Worm (Caenorhabditis elegans) whole organism, midembryonic: ENCODE measurements around the gene ssp-35.

Experiments used
- T22C8.4 ChIP-seq: fragments of 200-800 bp; sonication (Bioruptor generic); IDR thresholded peaks from 2 replicates; pipeline ENCODE4 v1.3.6; 2022; ENCODE audit warnings: missing genetic modification characterization, missing compliant biosample characterization
- cog-1 ChIP-seq: sonication (generic microtip); optimal IDR thresholded peaks from 2 replicates; lab custom pipeline; 2016; ENCODE audit warnings: missing genetic modification characterization, missing compliant biosample characterization
- flt-1 ChIP-seq: fragments of 200-800 bp; sonication (Bioruptor generic); IDR thresholded peaks from 2 replicates; pipeline ENCODE4 v1.3.6; 2022; ENCODE audit warnings: missing genetic modification characterization, missing compliant biosample characterization
- klf-2 ChIP-seq: fragments of 200-800 bp; sonication (Bioruptor generic); conservative IDR thresholded peaks from 2 replicates; pipeline ENCODE4 v1.3.6; 2022; ENCODE audit warnings: missing genetic modification reagents, missing genetic modification characterization, missing compliant biosample characterization
- med-1 ChIP-seq: sonication (generic microtip); optimal IDR thresholded peaks from 2 replicates; lab custom pipeline; 2017; ENCODE audit warnings: missing genetic modification characterization, mild to moderate bottlenecking, missing compliant biosample characterization, antibody characterized with exemption, missing genetic modification reagents; ENCODE audit not compliant: insufficient read depth
- ref-1 ChIP-seq: fragments of 200-800 bp; sonication (Bioruptor generic); conservative IDR thresholded peaks from 2 replicates; pipeline ENCODE4 v1.3.6; 2022; ENCODE audit warnings: missing genetic modification reagents, missing genetic modification characterization, missing compliant biosample characterization
- tab-1 ChIP-seq: fragments of 200-800 bp; sonication (Bioruptor generic); IDR thresholded peaks from 2 replicates; pipeline ENCODE4 v1.3.6; 2022; ENCODE audit warnings: missing genetic modification characterization, missing compliant biosample characterization
- ztf-23 ChIP-seq: fragments of 200-800 bp; sonication (Bioruptor generic); IDR thresholded peaks from 2 replicates; pipeline ENCODE4 v1.3.6; 2022; ENCODE audit warnings: missing genetic modification reagents, missing genetic modification characterization, missing compliant biosample characterization
- ztf-29 ChIP-seq: fragments of 200-800 bp; sonication (Bioruptor generic); IDR thresholded peaks from 2 replicates; pipeline ENCODE4 v1.3.6; 2022; ENCODE audit warnings: missing genetic modification reagents, missing genetic modification characterization, missing compliant biosample characterization

Gene ssp-35

ce11 chrV:12252272-12252671, 11.4 kb downstream of the ssp-35 start, which contains the start of gene lrx-1:
TSS of gene lrx-1 (plus strand) at chrV:12252572.
- TF ChIP-seq ztf-23 (GFP tag; lab: Robert Waterston, UW) (no peak), cog-1 (tag; lab: Kevin White, UChicago) (no peak), klf-2 (GFP tag; lab: Robert Waterston, UW) (no peak), T22C8.4 (GFP tag; lab: Robert Waterston, UW) (no peak), flt-1 (no peak)

ce11 chrV:12251041-12251440, 12.6 kb downstream of the ssp-35 start, which contains the start of gene T04H1.5:
TSS of gene T04H1.5 (plus strand) at chrV:12251341.
- TF ChIP-seq ztf-29 (no peak), flt-1 (no peak), klf-2 (GFP tag; lab: Robert Waterston, UW) (no peak), ref-1 (GFP tag; lab: Robert Waterston, UW) (no peak), ztf-23 (GFP tag; lab: Robert Waterston, UW) (no peak), tab-1 (no peak), med-1 (GFP tag; lab: Kevin White, UChicago) (no peak), T22C8.4 (GFP tag; lab: Robert Waterston, UW) (no peak), cog-1 (tag; lab: Kevin White, UChicago) (no peak)

ce11 chrV:12245777-12246452, 17.7 kb downstream of the ssp-35 start:
- TF ChIP-seq med-1 (GFP tag; lab: Kevin White, UChicago) (no peak), cog-1 (tag; lab: Kevin White, UChicago) (no peak), T22C8.4 (GFP tag; lab: Robert Waterston, UW) (no peak), tab-1 (no peak), ztf-29 (no peak), ztf-23 (GFP tag; lab: Robert Waterston, UW) (no peak), klf-2 (GFP tag; lab: Robert Waterston, UW) (no peak), flt-1 (no peak), ref-1 (GFP tag; lab: Robert Waterston, UW) (no peak)

ce11 chrV:12244980-12245742, 18.5 kb downstream of the ssp-35 start, which contains the start of the genes T04H1.13, slfl-5 and rad-50:
TSS of gene T04H1.13 (minus strand) at chrV:12245030.
TSS of gene slfl-5 (minus strand) at chrV:12245044.
TSS of gene rad-50 (plus strand) at chrV:12245646.
- no peak for TF ChIP-seq ztf-23 (GFP tag; lab: Robert Waterston, UW)
- TF ChIP-seq T22C8.4 (GFP tag; lab: Robert Waterston, UW): no peak
- TF ChIP-seq tab-1: no peak
- no peak for TF ChIP-seq cog-1 (tag; lab: Kevin White, UChicago)
- no peak for TF ChIP-seq klf-2 (GFP tag; lab: Robert Waterston, UW)
- TF ChIP-seq flt-1: no peak
- TF ChIP-seq ztf-29: no peak
- TF ChIP-seq ref-1 (GFP tag; lab: Robert Waterston, UW): no peak
- TF ChIP-seq med-1 (GFP tag; lab: Kevin White, UChicago): no peak

- TF ChIP-seq T22C8.4 (GFP tag; lab: Robert Waterston, UW) (no peak), klf-2 (GFP tag; lab: Robert Waterston, UW) (no peak), flt-1 (no peak), ztf-23 (GFP tag; lab: Robert Waterston, UW) (no peak), med-1 (GFP tag; lab: Kevin White, UChicago) (no peak), cog-1 (tag; lab: Kevin White, UChicago) (no peak), tab-1 (no peak), ztf-29 (no peak), ref-1 (GFP tag; lab: Robert Waterston, UW) (no peak)
These were observed 22.5 kb downstream of the ssp-35 start, which contains the start of gene ttr-22 for ce11 chrV:12241126-12241525. TSS of gene ttr-22 (plus strand) at chrV:12241426.

- TF ChIP-seq tab-1: no peak
- no peak for TF ChIP-seq ztf-23 (GFP tag; lab: Robert Waterston, UW)
- TF ChIP-seq flt-1: no peak
- TF ChIP-seq med-1 (GFP tag; lab: Kevin White, UChicago): no peak
These were observed 28.1 kb downstream of the ssp-35 start for ce11 chrV:12235502-12235901.

ce11 chrV:12234293-12235004, 29.2 kb downstream of the ssp-35 start, which contains the start of gene myo-3:
TSS of gene myo-3 (minus strand) at chrV:12234343.
- TF ChIP-seq med-1 (GFP tag; lab: Kevin White, UChicago) (no peak), T22C8.4 (GFP tag; lab: Robert Waterston, UW) (no peak), ztf-23 (GFP tag; lab: Robert Waterston, UW) (no peak), tab-1 (no peak), cog-1 (tag; lab: Kevin White, UChicago) (no peak), ztf-29 (no peak), ref-1 (GFP tag; lab: Robert Waterston, UW) (no peak), klf-2 (GFP tag; lab: Robert Waterston, UW) (no peak), flt-1 (no peak)

ce11 chrV:12233425-12233824, 30.2 kb downstream of the ssp-35 start:
- TF ChIP-seq med-1 (GFP tag; lab: Kevin White, UChicago): no peak
